Worm (Caenorhabditis elegans) whole organism, L1 larva: Measurements from ENCODE around the gene unc-18.

Source experiments
- C16A3.4 ChIP-seq: fragments of 150-350 bp; optimal IDR thresholded peaks from 2 replicates; lab custom pipeline; 2014; ENCODE audit warnings: missing biosample characterization, missing genetic modification characterization
- F16B12.6 ChIP-seq: fragments of 150-350 bp; optimal IDR thresholded peaks from 2 replicates; lab custom pipeline; 2014; ENCODE audit warnings: missing biosample characterization, missing genetic modification characterization
- ceh-63 ChIP-seq: fragments of 200-800 bp; sonication (Bioruptor generic); optimal IDR thresholded peaks from 2 replicates; lab custom pipeline; 2018; ENCODE audit warnings: mild to moderate bottlenecking, missing genetic modification characterization, missing compliant biosample characterization
- ceh-82 ChIP-seq, 3 experiments: fragments of 150-350 bp in 1 of 3; sonication (generic microtip) in 2 of 3; optimal IDR thresholded peaks; 2 replicates each; lab custom pipeline; 2014 to 2017; ENCODE audit warnings: missing biosample characterization in 3 of 3, missing genetic modification characterization in 3 of 3
- ceh-88 ChIP-seq: fragments of 200-800 bp; sonication (Bioruptor generic); IDR thresholded peaks from 2 replicates; pipeline ENCODE4 v1.3.6; 2022; ENCODE audit warnings: missing genetic modification characterization, missing compliant biosample characterization
- ceh-90 ChIP-seq: sonication (generic microtip); optimal IDR thresholded peaks from 2 replicates; lab custom pipeline; 2016; ENCODE audit warnings: missing genetic modification characterization, missing compliant biosample characterization
- dpl-1 ChIP-seq, 3 experiments: fragments of 150-350 bp in 2 of 3; sonication (generic microtip) in 1 of 3; optimal IDR thresholded peaks; 2 replicates each; lab custom pipeline; 2014 to 2017; ENCODE audit warnings: missing biosample characterization in 3 of 3, missing genetic modification characterization in 3 of 3, missing genetic modification reagents in 3 of 3
- dsc-1 ChIP-seq: sonication (generic microtip); optimal IDR thresholded peaks from 2 replicates; lab custom pipeline; 2016; ENCODE audit warnings: mild to moderate bottlenecking, missing genetic modification characterization, missing compliant biosample characterization
- egl-13 ChIP-seq: sonication (generic microtip); optimal IDR thresholded peaks from 2 replicates; lab custom pipeline; 2016; ENCODE audit warnings: missing genotype, missing genetic modification reagents, missing genetic modification characterization, missing compliant biosample characterization
- egl-27 ChIP-seq, 2 experiments: fragments of 150-350 bp in 1 of 2; sonication (generic microtip); optimal IDR thresholded peaks; 3 replicates each; lab custom pipeline; 2017 to 2018; ENCODE audit warnings: missing biosample characterization in 2 of 2, missing genetic modification characterization in 2 of 2, missing genetic modification reagents in 2 of 2
- elt-3 ChIP-seq, 6 experiments: fragments of 150-350 bp in 1 of 6; sonication (generic microtip); optimal IDR thresholded peaks; 2 replicates each; lab custom pipeline; 2017 to 2018; ENCODE audit warnings: missing biosample characterization in 6 of 6, missing genetic modification characterization in 6 of 6, inconsistent platforms in 1 of 6
- ets-5 ChIP-seq: fragments of 200-800 bp; sonication (Bioruptor generic); IDR thresholded peaks from 2 replicates; pipeline ENCODE4 v1.3.6; 2022; ENCODE audit warnings: missing genetic modification characterization, missing compliant biosample characterization
- fkh-10 ChIP-seq: sonication (generic microtip); optimal IDR thresholded peaks from 2 replicates; lab custom pipeline; 2017; ENCODE audit warnings: missing biosample characterization, missing genetic modification reagents, missing genetic modification characterization
- fkh-8 ChIP-seq: sonication (generic microtip); optimal IDR thresholded peaks from 2 replicates; lab custom pipeline; 2016; ENCODE audit warnings: mild to moderate bottlenecking, missing genetic modification characterization, missing compliant biosample characterization
- fos-1 ChIP-seq: fragments of 150-350 bp; optimal IDR thresholded peaks from 2 replicates; lab custom pipeline; 2014; ENCODE audit warnings: missing biosample characterization, missing genetic modification characterization
- hlh-17 ChIP-seq: fragments of 200-800 bp; sonication (Bioruptor generic); optimal IDR thresholded peaks from 2 replicates; lab custom pipeline; 2018; ENCODE audit warnings: missing genetic modification characterization, mild to moderate bottlenecking, missing compliant biosample characterization, moderate library complexity, borderline replicate concordance
- hpl-2 ChIP-seq: fragments of 150-350 bp; optimal IDR thresholded peaks from 2 replicates; lab custom pipeline; 2014; ENCODE audit warnings: missing biosample characterization, missing genetic modification reagents, missing genetic modification characterization
- lin-13 ChIP-seq: fragments of 150-350 bp; optimal IDR thresholded peaks from 2 replicates; lab custom pipeline; 2014; ENCODE audit warnings: missing biosample characterization, missing genetic modification reagents, missing genetic modification characterization
- lin-14 ChIP-seq: fragments of 200-800 bp; sonication (Bioruptor generic); optimal IDR thresholded peaks from 2 replicates; lab custom pipeline; 2018; ENCODE audit warnings: mild to moderate bottlenecking, missing genetic modification characterization, moderate library complexity, missing compliant biosample characterization
- lin-15B ChIP-seq: fragments of 150-350 bp; sonication (generic microtip); optimal IDR thresholded peaks from 3 replicates; lab custom pipeline; 2014; ENCODE audit warnings: missing biosample characterization, missing genetic modification characterization
- mab-9 ChIP-seq: fragments of 200-800 bp; sonication (Bioruptor generic); IDR thresholded peaks from 2 replicates; pipeline ENCODE4 v1.3.6; 2022; ENCODE audit warnings: missing genetic modification reagents, missing genetic modification characterization, missing compliant biosample characterization
- mef-2 ChIP-seq: fragments of 150-350 bp; optimal IDR thresholded peaks from 2 replicates; lab custom pipeline; 2014; ENCODE audit warnings: missing biosample characterization, missing genetic modification characterization
- mep-1 ChIP-seq: fragments of 150-350 bp; optimal IDR thresholded peaks from 2 replicates; lab custom pipeline; 2014; ENCODE audit warnings: missing biosample characterization, missing genetic modification characterization
- nhr-11 ChIP-seq: fragments of 150-350 bp; optimal IDR thresholded peaks from 2 replicates; lab custom pipeline; 2014; ENCODE audit warnings: missing biosample characterization, missing genetic modification characterization
- nhr-20 ChIP-seq: sonication (generic microtip); optimal IDR thresholded peaks from 2 replicates; lab custom pipeline; 2016; ENCODE audit warnings: mild to moderate bottlenecking, missing genetic modification characterization, missing compliant biosample characterization
- nhr-28 ChIP-seq: fragments of 150-350 bp; optimal IDR thresholded peaks from 2 replicates; lab custom pipeline; 2014; ENCODE audit warnings: missing biosample characterization, missing genetic modification characterization
- nhr-47 ChIP-seq: sonication (generic microtip); optimal IDR thresholded peaks from 2 replicates; lab custom pipeline; 2016; ENCODE audit warnings: mild to moderate bottlenecking, missing genetic modification characterization, moderate library complexity, missing compliant biosample characterization
- nhr-71 ChIP-seq: sonication (generic microtip); optimal IDR thresholded peaks from 2 replicates; lab custom pipeline; 2016; ENCODE audit warnings: mild to moderate bottlenecking, missing genetic modification characterization, moderate library complexity, missing compliant biosample characterization
- nhr-77 ChIP-seq: fragments of 150-350 bp; optimal IDR thresholded peaks from 2 replicates; lab custom pipeline; 2014; ENCODE audit warnings: missing biosample characterization, missing genetic modification characterization
- nhr-85 ChIP-seq: sonication (generic microtip); peaks from one replicate; lab custom pipeline; 2016; ENCODE audit warnings: missing genetic modification characterization, inconsistent platforms, missing compliant biosample characterization
- pax-3 ChIP-seq: fragments of 200-800 bp; sonication (Bioruptor generic); optimal IDR thresholded peaks from 2 replicates; lab custom pipeline; 2018; ENCODE audit warnings: mild to moderate bottlenecking, missing genetic modification characterization, moderate library complexity, missing compliant biosample characterization
- skn-1 ChIP-seq: fragments of 150-350 bp; optimal IDR thresholded peaks from 2 replicates; lab custom pipeline; 2014; ENCODE audit warnings: missing biosample characterization, missing genetic modification characterization
- snpc-4 ChIP-seq: fragments of 150-350 bp; optimal IDR thresholded peaks from 2 replicates; lab custom pipeline; 2014; ENCODE audit warnings: missing biosample characterization, missing genetic modification characterization
- sptf-1 ChIP-seq: fragments of 150-350 bp; optimal IDR thresholded peaks from 2 replicates; lab custom pipeline; 2014; ENCODE audit warnings: missing biosample characterization, missing genetic modification characterization
- swsn-7 ChIP-seq: sonication (generic microtip); optimal IDR thresholded peaks from 2 replicates; lab custom pipeline; 2016; ENCODE audit warnings: missing genetic modification characterization, missing compliant biosample characterization
- tbx-2 ChIP-seq: sonication (generic microtip); optimal IDR thresholded peaks from 2 replicates; lab custom pipeline; 2016; ENCODE audit warnings: missing genetic modification characterization, missing compliant biosample characterization
- tlp-1 ChIP-seq: fragments of 150-350 bp; optimal IDR thresholded peaks from 2 replicates; lab custom pipeline; 2014; ENCODE audit warnings: missing biosample characterization, missing genetic modification characterization
- unc-62 ChIP-seq: fragments of 150-350 bp; optimal IDR thresholded peaks from 2 replicates; lab custom pipeline; 2014; ENCODE audit warnings: missing biosample characterization, missing genetic modification reagents, missing genetic modification characterization
- unc-86 ChIP-seq: sonication (generic microtip); optimal IDR thresholded peaks from 2 replicates; lab custom pipeline; 2016; ENCODE audit warnings: missing genetic modification characterization, missing compliant biosample characterization
- unc-98 ChIP-seq: fragments of 200-800 bp; sonication (Bioruptor generic); IDR thresholded peaks from 2 replicates; pipeline ENCODE4 v1.3.6; 2022; ENCODE audit warnings: missing genetic modification characterization, missing compliant biosample characterization
- ztf-11 ChIP-seq, 2 experiments: sonication (generic microtip); optimal IDR thresholded peaks; 2 replicates each; lab custom pipeline; 2016 to 2017; ENCODE audit warnings: missing genetic modification characterization in 2 of 2, missing biosample characterization in 1 of 2, missing compliant biosample characterization in 1 of 2
- ztf-4 ChIP-seq: fragments of 150-350 bp; optimal IDR thresholded peaks from 2 replicates; lab custom pipeline; 2014; ENCODE audit warnings: missing biosample characterization, missing genetic modification characterization

unc-18 gene

ce11 chrX:7652308-7652707, 30.4 kb upstream of the unc-18 start (continued):
- no peak for TF ChIP-seq dpl-1 (GFP tag; optimal IDR thresholded peaks at IDR 0.05; lab: Kevin White, UChicago)

- TF ChIP-seq nhr-47 (tag; lab: Kevin White, UChicago) (peak; percentile 21), fkh-10 (GFP tag; lab: Kevin White, UChicago) (peak; percentile 56), fkh-8 (tag; lab: Kevin White, UChicago) (peak; percentile 20), unc-86 (tag; lab: Kevin White, UChicago) (peak; percentile 36), ceh-82 (tag; optimal IDR thresholded peaks at IDR 0.05; lab: Kevin White, UChicago) (peak in 1 of 3 experiments; percentile 25), swsn-7 (tag; lab: Kevin White, UChicago) (no peak), nhr-28 (no peak), lin-14 (GFP tag; lab: Kevin White, UChicago) (peak; percentile 74), lin-13 (GFP tag; lab: Kevin White, UChicago) (no peak), dpl-1 (GFP tag; optimal IDR thresholded peaks at IDR 0.05; lab: Kevin White, UChicago) (no peak), nhr-71 (tag; lab: Kevin White, UChicago) (peak; percentile 40), egl-13 (tag; lab: Kevin White, UChicago) (peak; percentile 25), fos-1 (no peak)
- TF ChIP-seq, all 84 proteins: peak for 8
These were observed 28.8 kb upstream of the unc-18 start for ce11 chrX:7653708-7654390.

- no peak for TF ChIP-seq nhr-11
- no peak for TF ChIP-seq dsc-1 (tag; lab: Kevin White, UChicago)
- TF ChIP-seq ceh-88 (GFP tag; lab: Robert Waterston, UW): no peak
- TF ChIP-seq unc-98: no peak
- TF ChIP-seq mab-9 (GFP tag; lab: Robert Waterston, UW): no peak
- no peak for TF ChIP-seq ets-5
- no peak for TF ChIP-seq unc-62 (GFP tag; lab: Kevin White, UChicago)
- no peak for TF ChIP-seq mep-1
- TF ChIP-seq ceh-63 (GFP tag; lab: Kevin White, UChicago): no peak
- TF ChIP-seq nhr-77 (tag; lab: Kevin White, UChicago): no peak
- TF ChIP-seq egl-27 (tag; optimal IDR thresholded peaks at IDR 0.05; lab: Kevin White, UChicago): no peak
- no peak for TF ChIP-seq ztf-11 (tag; optimal IDR thresholded peaks at IDR 0.05; lab: Kevin White, UChicago)
These were observed 27.2 kb upstream of the unc-18 start for ce11 chrX:7655469-7656003.

ce11 chrX:7656875-7657274, 25.8 kb upstream of the unc-18 start, which contains the start of gene F27D9.12:
Gene F27D9.12 (minus strand): TSS chrX:7656975.
- no peak for TF ChIP-seq nhr-85 (tag; lab: Kevin White, UChicago)

- TF ChIP-seq ceh-90 (tag; lab: Kevin White, UChicago): no peak
- peak; percentile 38 for TF ChIP-seq tbx-2 (tag; lab: Kevin White, UChicago)
- no peak for TF ChIP-seq fkh-10 (GFP tag; lab: Kevin White, UChicago)
- no peak for TF ChIP-seq skn-1 (tag; lab: Kevin White, UChicago)
- no peak for TF ChIP-seq F16B12.6 (tag; lab: Kevin White, UChicago)
- no peak for TF ChIP-seq mef-2 (tag; lab: Kevin White, UChicago)
- no peak for TF ChIP-seq hlh-17 (GFP tag; lab: Kevin White, UChicago)
- TF ChIP-seq C16A3.4 (tag; lab: Kevin White, UChicago): peak; percentile 7
- no peak for TF ChIP-seq hpl-2 (GFP tag; lab: Kevin White, UChicago)
- no peak for TF ChIP-seq tlp-1 (tag; lab: Kevin White, UChicago)
- TF ChIP-seq egl-27 (tag; optimal IDR thresholded peaks at IDR 0.05; lab: Kevin White, UChicago): no peak
- peak in 2 of 6 experiments; percentile 24 to 30 for TF ChIP-seq elt-3 (tag; optimal IDR thresholded peaks at IDR 0.05; lab: Kevin White, UChicago)
- TF ChIP-seq fos-1: no peak
- TF ChIP-seq nhr-20 (tag; lab: Kevin White, UChicago): peak; percentile 75
- TF ChIP-seq ceh-63 (GFP tag; lab: Kevin White, UChicago): no peak
- no peak for TF ChIP-seq snpc-4 (tag; lab: Kevin White, UChicago)
- no peak for TF ChIP-seq unc-98
- no peak for TF ChIP-seq lin-15B (tag; lab: Kevin White, UChicago)
- TF ChIP-seq ztf-4: peak; percentile 25
- TF ChIP-seq pax-3 (tag; lab: Kevin White, UChicago): no peak
- no peak for TF ChIP-seq sptf-1
These were observed 22.9 kb upstream of the unc-18 start for ce11 chrX:7659591-7660433.
